Worm (Caenorhabditis elegans) whole organism, late embryonic: ENCODE measurements around the gene Y73B6BL.288.
"Not testable (repeated sequence)": the region's sequence is repeated elsewhere in the genome, so short reads cannot be mapped to it uniquely, and the experiment has no call there.

Experiments
- C08G9.2 ChIP-seq: sonication (generic microtip); optimal IDR thresholded peaks from 2 replicates; lab custom pipeline; 2016; ENCODE audit warnings: mild to moderate bottlenecking, missing genetic modification characterization, moderate library complexity, missing compliant biosample characterization
- C38D4.7 ChIP-seq: fragments of 200-800 bp; sonication (Bioruptor generic); optimal IDR thresholded peaks from 2 replicates; lab custom pipeline; 2018; ENCODE audit warnings: mild to moderate bottlenecking, missing genetic modification characterization, moderate library complexity, missing compliant biosample characterization
- K02D7.2 ChIP-seq: sonication (generic microtip); optimal IDR thresholded peaks from 2 replicates; lab custom pipeline; 2017; ENCODE audit warnings: mild to moderate bottlenecking, missing genetic modification characterization, missing compliant biosample characterization
- K09A11.1 ChIP-seq: sonication (generic microtip); optimal IDR thresholded peaks from 2 replicates; lab custom pipeline; 2017; ENCODE audit warnings: antibody characterized with exemption, mild to moderate bottlenecking, missing genetic modification characterization, missing compliant biosample characterization; ENCODE audit not compliant: insufficient read depth
- Y22D7AL.16 ChIP-seq: sonication (generic microtip); optimal IDR thresholded peaks from 2 replicates; lab custom pipeline; 2016; ENCODE audit warnings: missing genetic modification characterization, missing compliant biosample characterization
- ama-1 ChIP-seq: fragments of 150-350 bp; optimal IDR thresholded peaks from 2 replicates; lab custom pipeline; 2014
- ceh-2 ChIP-seq: sonication (generic microtip); optimal IDR thresholded peaks from 2 replicates; lab custom pipeline; 2016; ENCODE audit warnings: missing genotype, missing genetic modification characterization, missing compliant biosample characterization
- ceh-30 ChIP-seq: fragments of 150-350 bp; optimal IDR thresholded peaks from 2 replicates; lab custom pipeline; 2014; ENCODE audit warnings: missing biosample characterization, missing genetic modification characterization
- ceh-31 ChIP-seq: sonication (generic microtip); optimal IDR thresholded peaks from 2 replicates; lab custom pipeline; 2016; ENCODE audit warnings: missing genetic modification characterization, missing compliant biosample characterization
- ceh-45 ChIP-seq: fragments of 200-800 bp; sonication (Bioruptor generic); IDR thresholded peaks from 2 replicates; pipeline ENCODE4 v1.3.6; 2022; ENCODE audit warnings: missing genetic modification reagents, missing genetic modification characterization, missing compliant biosample characterization
- ceh-48 ChIP-seq: sonication (generic microtip); optimal IDR thresholded peaks from 2 replicates; lab custom pipeline; 2016; ENCODE audit warnings: missing genetic modification characterization, inconsistent platforms, missing compliant biosample characterization
- ceh-6 ChIP-seq: fragments of 200-800 bp; sonication (Bioruptor generic); optimal IDR thresholded peaks from 2 replicates; lab custom pipeline; 2018; ENCODE audit warnings: mild to moderate bottlenecking, missing genetic modification characterization, missing compliant biosample characterization
- ceh-9 ChIP-seq: sonication (generic microtip); optimal IDR thresholded peaks from 2 replicates; lab custom pipeline; 2016; ENCODE audit warnings: mild to moderate bottlenecking, missing genetic modification characterization, inconsistent platforms, missing compliant biosample characterization
- che-1 ChIP-seq: sonication (generic microtip); optimal IDR thresholded peaks from 2 replicates; lab custom pipeline; 2016; ENCODE audit warnings: mild to moderate bottlenecking, missing genetic modification characterization, missing compliant biosample characterization
- dmd-4 ChIP-seq: sonication (generic microtip); optimal IDR thresholded peaks from 2 replicates; lab custom pipeline; 2016; ENCODE audit warnings: borderline replicate concordance, missing genetic modification characterization, missing compliant biosample characterization
- dve-1 ChIP-seq: sonication (generic microtip); optimal IDR thresholded peaks from 2 replicates; lab custom pipeline; 2017; ENCODE audit warnings: antibody characterized with exemption, mild to moderate bottlenecking, missing genetic modification characterization, missing compliant biosample characterization
- elt-4 ChIP-seq: sonication (generic microtip); optimal IDR thresholded peaks from 2 replicates; lab custom pipeline; 2016; ENCODE audit warnings: missing genetic modification characterization, missing compliant biosample characterization
- eyg-1 ChIP-seq: sonication (generic microtip); optimal IDR thresholded peaks from 2 replicates; lab custom pipeline; 2016; ENCODE audit warnings: missing genotype, missing genetic modification characterization, missing compliant biosample characterization
- fkh-6 ChIP-seq: sonication (generic microtip); optimal IDR thresholded peaks from 2 replicates; lab custom pipeline; 2016; ENCODE audit warnings: missing genetic modification characterization, missing compliant biosample characterization
- gmeb-2 ChIP-seq: sonication (generic microtip); optimal IDR thresholded peaks from 2 replicates; lab custom pipeline; 2016; ENCODE audit warnings: missing genetic modification characterization, inconsistent platforms, missing compliant biosample characterization
- hlh-15 ChIP-seq: sonication (generic microtip); optimal IDR thresholded peaks from 2 replicates; lab custom pipeline; 2016; ENCODE audit warnings: missing genetic modification characterization, missing compliant biosample characterization
- hlh-6 ChIP-seq: sonication (generic microtip); optimal IDR thresholded peaks from 2 replicates; lab custom pipeline; 2016; ENCODE audit warnings: missing genotype, missing genetic modification characterization, missing compliant biosample characterization
- hlh-8 ChIP-seq: sonication (generic microtip); optimal IDR thresholded peaks from 2 replicates; lab custom pipeline; 2016; ENCODE audit warnings: missing genotype, missing genetic modification characterization, missing compliant biosample characterization
- lim-6 ChIP-seq: sonication (generic microtip); optimal IDR thresholded peaks from 2 replicates; lab custom pipeline; 2016; ENCODE audit warnings: missing genetic modification characterization, missing compliant biosample characterization
- lin-11 ChIP-seq: fragments of 200-800 bp; sonication (Bioruptor generic); optimal IDR thresholded peaks from 2 replicates; lab custom pipeline; 2018; ENCODE audit warnings: mild to moderate bottlenecking, missing genetic modification characterization, missing compliant biosample characterization
- madf-2 ChIP-seq: sonication (generic microtip); optimal IDR thresholded peaks from 2 replicates; lab custom pipeline; 2017; ENCODE audit warnings: missing genetic modification characterization, missing compliant biosample characterization
- mec-3 ChIP-seq: sonication (generic microtip); optimal IDR thresholded peaks from 2 replicates; lab custom pipeline; 2016; ENCODE audit warnings: borderline replicate concordance, missing genetic modification characterization, missing compliant biosample characterization
- nhr-11 ChIP-seq: fragments of 150-350 bp; optimal IDR thresholded peaks from 2 replicates; lab custom pipeline; 2014; ENCODE audit warnings: missing biosample characterization, missing genetic modification characterization
- nhr-232 ChIP-seq: sonication (generic microtip); optimal IDR thresholded peaks from 2 replicates; lab custom pipeline; 2016; ENCODE audit warnings: missing genetic modification characterization, missing compliant biosample characterization
- pha-4 ChIP-seq: fragments of 150-350 bp; optimal IDR thresholded peaks from 2 replicates; lab custom pipeline; 2018; ENCODE audit warnings: missing biosample characterization, missing genetic modification reagents, missing genetic modification characterization
- pqm-1 ChIP-seq: sonication (generic microtip); optimal IDR thresholded peaks from 2 replicates; lab custom pipeline; 2016; ENCODE audit warnings: missing genetic modification characterization, missing compliant biosample characterization
- rnt-1 ChIP-seq: sonication (generic microtip); optimal IDR thresholded peaks from 2 replicates; lab custom pipeline; 2016; ENCODE audit warnings: missing genetic modification characterization, missing compliant biosample characterization
- sdc-2 ChIP-seq: sonication (generic microtip); optimal IDR thresholded peaks from 2 replicates; lab custom pipeline; 2016; ENCODE audit warnings: missing genotype, missing genetic modification characterization, missing compliant biosample characterization
- sox-4 ChIP-seq: sonication (generic microtip); optimal IDR thresholded peaks from 2 replicates; lab custom pipeline; 2017; ENCODE audit warnings: mild to moderate bottlenecking, missing genetic modification characterization, inconsistent platforms, missing compliant biosample characterization
- tbx-2 ChIP-seq: sonication (generic microtip); optimal IDR thresholded peaks from 2 replicates; lab custom pipeline; 2016; ENCODE audit warnings: missing genetic modification characterization, missing compliant biosample characterization
- unc-55 ChIP-seq: sonication (generic microtip); optimal IDR thresholded peaks from 2 replicates; lab custom pipeline; 2017; ENCODE audit warnings: missing biosample characterization, missing genetic modification reagents, missing genetic modification characterization

Gene Y73B6BL.288

ce11 chrIV:6321667-6322066 lies 20.7 kb downstream of the Y73B6BL.288 start, which contains the start of gene Y73B6BL.29 (continued):
- no peak for TF ChIP-seq ceh-48 (tag; lab: Kevin White, UChicago)
- peak; percentile 59 for TF ChIP-seq rnt-1
- TF ChIP-seq pqm-1 (tag; lab: Kevin White, UChicago) = peak; percentile 69
- no peak for TF ChIP-seq che-1 (tag; lab: Kevin White, UChicago)
- TF ChIP-seq hlh-6 (tag; lab: Kevin White, UChicago) = no peak
- no peak for TF ChIP-seq Y22D7AL.16 (tag; lab: Kevin White, UChicago)
- no peak for TF ChIP-seq elt-4 (tag; lab: Kevin White, UChicago)
- no peak for TF ChIP-seq ceh-30
- no peak for TF ChIP-seq C38D4.7 (GFP tag; lab: Kevin White, UChicago)
- TF ChIP-seq hlh-15 (tag; lab: Kevin White, UChicago) = no peak
- TF ChIP-seq unc-55 = peak; percentile 6
- TF ChIP-seq gmeb-2 (tag; lab: Kevin White, UChicago) = peak; percentile 18
- no peak for TF ChIP-seq lin-11 (tag; lab: Kevin White, UChicago)
- TF ChIP-seq K02D7.2 (tag; lab: Kevin White, UChicago) = no peak
- TF ChIP-seq ceh-45 = no peak
- TF ChIP-seq pha-4 (tag; lab: Kevin White, UChicago) = no peak
- TF ChIP-seq lim-6 (tag; lab: Kevin White, UChicago) = peak; percentile 32
- no peak for TF ChIP-seq nhr-232
- TF ChIP-seq K09A11.1 (tag; lab: Kevin White, UChicago) = no peak
- TF ChIP-seq tbx-2 (tag; lab: Kevin White, UChicago) = peak; percentile 87
- TF ChIP-seq C08G9.2 (tag; lab: Kevin White, UChicago) = peak; percentile 93
- no peak for TF ChIP-seq ceh-6 (GFP tag; lab: Kevin White, UChicago)
- no peak for TF ChIP-seq sox-4 (tag; lab: Kevin White, UChicago)
- no peak for TF ChIP-seq sdc-2 (tag; lab: Kevin White, UChicago)
- peak; percentile 92 for TF ChIP-seq ceh-2
- peak; percentile 91 for TF ChIP-seq ceh-31
- peak; percentile 73 for TF ChIP-seq mec-3
- no peak for TF ChIP-seq ceh-9 (tag; lab: Kevin White, UChicago)
- TF ChIP-seq fkh-6 (tag; lab: Kevin White, UChicago) = no peak
- no peak for TF ChIP-seq dmd-4 (tag; lab: Kevin White, UChicago)
- no peak for TF ChIP-seq madf-2 (tag; lab: Kevin White, UChicago)
- TF ChIP-seq, all 69 proteins: peak for 30

DNA sequence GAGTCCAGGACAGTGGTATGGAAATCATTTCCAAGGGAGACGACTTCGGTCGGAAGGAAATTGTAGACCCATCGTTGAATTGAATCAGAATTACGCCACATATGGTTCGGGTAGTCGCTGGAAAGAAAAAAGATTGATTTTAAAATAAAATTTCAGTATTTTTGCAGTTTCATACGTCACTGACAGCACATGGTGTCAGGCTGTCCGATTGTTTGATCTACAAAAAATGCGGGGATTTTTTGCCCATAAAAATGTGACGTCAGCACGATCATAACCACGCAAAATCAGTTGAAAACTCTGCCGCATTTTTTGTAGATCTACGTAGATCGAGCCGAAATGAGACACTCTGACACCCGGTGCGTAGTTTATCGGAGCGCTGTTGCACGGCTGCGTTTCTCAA lies 25.0 kb downstream of the Y73B6BL.288 start, which contains the start of gene Y73B6BL.12:
TSS of gene Y73B6BL.12 (minus strand) at position 101 of the 400 bp plus-strand sequence.
- TF ChIP-seq pha-4 (tag; lab: Kevin White, UChicago); eyg-1 (tag; lab: Kevin White, UChicago); hlh-8: not testable (repeated sequence)

- TF ChIP-seq lin-11 (tag; lab: Kevin White, UChicago) (no peak), ama-1 (lab: Kevin White, UChicago) (no peak)
Measured at ce11 chrIV:6307439-6307838, 34.9 kb downstream of the Y73B6BL.288 start, which contains the start of gene csp-2. csp-2 (plus strand) TSS chrIV:6307739.

DNA sequence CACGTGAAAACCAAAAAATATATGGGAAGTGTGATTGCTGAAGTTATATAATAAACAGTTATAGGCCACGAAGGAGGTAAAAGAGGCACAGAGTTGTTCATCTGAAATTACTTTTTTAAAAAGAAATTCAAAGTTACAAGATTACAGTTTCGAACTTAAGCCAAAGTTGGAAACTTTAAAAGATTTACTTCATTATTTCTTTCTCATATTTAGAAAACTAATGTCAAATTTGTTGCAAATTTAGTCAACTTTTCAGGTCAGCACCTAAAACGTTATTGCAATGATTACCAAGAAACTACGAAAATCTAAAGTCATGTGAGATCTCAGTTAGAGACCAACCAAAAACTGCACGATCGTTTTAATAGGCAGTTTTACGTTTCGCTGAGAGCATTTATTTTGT lies 38.7 kb downstream of the Y73B6BL.288 start, which contains the start of gene srv-25:
TSS of gene srv-25 (minus strand) at position 101 of the 400 bp plus-strand sequence.
- TF ChIP-seq nhr-11 (tag; lab: Kevin White, UChicago) (no peak), fkh-6 (tag; lab: Kevin White, UChicago) (no peak), eyg-1 (tag; lab: Kevin White, UChicago) (no peak), nhr-232 (no peak), dve-1 (no peak), pqm-1 (tag; lab: Kevin White, UChicago) (no peak)
